Fruit fly (Drosophila melanogaster): Measurements from ENCODE around the gene ATPsynbetaL.

The ATPsynbetaL gene

dm6 chr3L:16056101-16056891 lies 41.3 kb upstream of the ATPsynbetaL start:
- TF ChIP-seq CG4496 (GFP tag; IDR thresholded peaks at IDR 0.05), result no peak
- no peak for TF ChIP-seq CG9948 (tag; optimal IDR thresholded peaks at IDR 0.05)
- no peak for TF ChIP-seq CG12605 (GFP tag; IDR thresholded peaks at IDR 0.05)
- TF ChIP-seq EcR (GFP tag; optimal IDR thresholded peaks at IDR 0.05), result peak; percentile 25
- no peak for TF ChIP-seq fd96Ca (GFP tag; IDR thresholded peaks at IDR 0.05)
- no peak for TF ChIP-seq CG32121 (GFP tag; IDR thresholded peaks at IDR 0.05)
- TF ChIP-seq rn (GFP tag; IDR thresholded peaks at IDR 0.05), result no peak
- TF ChIP-seq CG14655 (GFP tag; optimal IDR thresholded peaks at IDR 0.05), result peak; percentile 28
- TF ChIP-seq CG34367 (tag; optimal IDR thresholded peaks at IDR 0.05), result no peak
- TF ChIP-seq Snoo (tag; optimal IDR thresholded peaks at IDR 0.05), result no peak
- no peak for TF ChIP-seq CG13204 (GFP tag; optimal IDR thresholded peaks at IDR 0.05)
- TF ChIP-seq Ets98B (GFP tag; IDR thresholded peaks at IDR 0.05), result no peak
- no peak for TF ChIP-seq CG17806 (tag; optimal IDR thresholded peaks at IDR 0.05)
- no peak for TF ChIP-seq CG8159 (tag; optimal IDR thresholded peaks at IDR 0.05)
- TF ChIP-seq Pif1B (GFP tag; optimal IDR thresholded peaks at IDR 0.05), result no peak
- TF ChIP-seq CG15710 (tag; optimal IDR thresholded peaks at IDR 0.05), result no peak
- no peak for TF ChIP-seq CG10348 (GFP tag; IDR thresholded peaks at IDR 0.05)

- no peak; the same call in 1 of the 2 replicates for TF ChIP-seq Ets98B (GFP tag; IDR thresholded peaks at IDR 0.05)
- TF ChIP-seq Snoo (tag; optimal IDR thresholded peaks at IDR 0.05), result no peak
- TF ChIP-seq EcR (GFP tag; optimal IDR thresholded peaks at IDR 0.05), result peak; percentile 36
- peak; percentile 80 for TF ChIP-seq CG14655 (GFP tag; optimal IDR thresholded peaks at IDR 0.05)
- TF ChIP-seq CG34367 (tag; optimal IDR thresholded peaks at IDR 0.05), result no peak
- no peak for TF ChIP-seq gl (tag; optimal IDR thresholded peaks at IDR 0.05)
- no peak for TF ChIP-seq CG15710 (tag; optimal IDR thresholded peaks at IDR 0.05)
- no peak for TF ChIP-seq CG8159 (tag; optimal IDR thresholded peaks at IDR 0.05)
- no peak; the same call in 2 of the 3 replicates for TF ChIP-seq CG4496 (GFP tag; IDR thresholded peaks at IDR 0.05)
- no peak for TF ChIP-seq Pif1B (GFP tag; optimal IDR thresholded peaks at IDR 0.05)
- TF ChIP-seq rn (GFP tag; IDR thresholded peaks at IDR 0.05), result no peak
- TF ChIP-seq CG32121 (GFP tag; IDR thresholded peaks at IDR 0.05), result peak; percentile 31; the same call in 1 of the 2 replicates
- TF ChIP-seq CG10348 (GFP tag; IDR thresholded peaks at IDR 0.05), result no peak
- TF ChIP-seq Pif1A (GFP tag; optimal IDR thresholded peaks at IDR 0.05), result no peak
- TF ChIP-seq CG17806 (tag; optimal IDR thresholded peaks at IDR 0.05), result no peak
- no peak for TF ChIP-seq CG13204 (GFP tag; optimal IDR thresholded peaks at IDR 0.05)
- TF ChIP-seq CG8301 (tag; optimal IDR thresholded peaks at IDR 0.05), result peak; percentile 61
- no peak for TF ChIP-seq D1 (tag; optimal IDR thresholded peaks at IDR 0.05)
- no peak for TF ChIP-seq fd96Ca (GFP tag; IDR thresholded peaks at IDR 0.05)
- no peak for TF ChIP-seq CG12605 (GFP tag; IDR thresholded peaks at IDR 0.05)
Measured at dm6 chr3L:16060806-16061600, 36.6 kb upstream of the ATPsynbetaL start.

- TF ChIP-seq CG13204 (GFP tag; optimal IDR thresholded peaks at IDR 0.05) (no peak), CG12605 (GFP tag; IDR thresholded peaks at IDR 0.05) (no peak), CG8301 (tag; optimal IDR thresholded peaks at IDR 0.05) (no peak), gl (tag; optimal IDR thresholded peaks at IDR 0.05) (no peak), CG10348 (GFP tag; IDR thresholded peaks at IDR 0.05) (no peak), Ets98B (GFP tag; IDR thresholded peaks at IDR 0.05) (no peak), Pif1A (GFP tag; optimal IDR thresholded peaks at IDR 0.05) (no peak), fd96Ca (GFP tag; IDR thresholded peaks at IDR 0.05) (no peak), EcR (GFP tag; optimal IDR thresholded peaks at IDR 0.05) (no peak), D1 (tag; optimal IDR thresholded peaks at IDR 0.05) (no peak), CG17806 (tag; optimal IDR thresholded peaks at IDR 0.05) (no peak), CG9948 (tag; optimal IDR thresholded peaks at IDR 0.05) (no peak), rn (GFP tag; IDR thresholded peaks at IDR 0.05) (no peak), CG32121 (GFP tag; IDR thresholded peaks at IDR 0.05) (no peak), Snoo (tag; optimal IDR thresholded peaks at IDR 0.05) (no peak), CG14655 (GFP tag; optimal IDR thresholded peaks at IDR 0.05) (no peak)
Measured at dm6 chr3L:16082251-16082650, 15.4 kb upstream of the ATPsynbetaL start, which contains the start of gene CG33258. TSS of gene CG33258 (plus strand) at chr3L:16082551.

- TF ChIP-seq CG34367 (tag; optimal IDR thresholded peaks at IDR 0.05), result no peak
- TF ChIP-seq CG10348 (GFP tag; IDR thresholded peaks at IDR 0.05), result no peak
- TF ChIP-seq CG17806 (tag; optimal IDR thresholded peaks at IDR 0.05), result no peak
Measured at dm6 chr3L:16083693-16084092, 13.9 kb upstream of the ATPsynbetaL start, which contains the start of gene CG13075. TSS of gene CG13075 (plus strand) at chr3L:16083993.

- no peak for TF ChIP-seq CG34367 (tag; optimal IDR thresholded peaks at IDR 0.05)
- TF ChIP-seq EcR (GFP tag; optimal IDR thresholded peaks at IDR 0.05), result no peak
- no peak for TF ChIP-seq CG13204 (GFP tag; optimal IDR thresholded peaks at IDR 0.05)
- TF ChIP-seq CG14655 (GFP tag; optimal IDR thresholded peaks at IDR 0.05), result no peak
- no peak for TF ChIP-seq CG8159 (tag; optimal IDR thresholded peaks at IDR 0.05)
- TF ChIP-seq CG4496 (GFP tag; IDR thresholded peaks at IDR 0.05), result no peak; the same call in 2 of the 3 replicates
- TF ChIP-seq CG17806 (tag; optimal IDR thresholded peaks at IDR 0.05), result no peak
- TF ChIP-seq CG9948 (tag; optimal IDR thresholded peaks at IDR 0.05), result peak; percentile 46
- TF ChIP-seq Pif1A (GFP tag; optimal IDR thresholded peaks at IDR 0.05), result no peak
- no peak for TF ChIP-seq CG15710 (tag; optimal IDR thresholded peaks at IDR 0.05)
- TF ChIP-seq CG32121 (GFP tag; IDR thresholded peaks at IDR 0.05), result peak; percentile 54; the same call in 1 of the 2 replicates
- TF ChIP-seq Pif1B (GFP tag; optimal IDR thresholded peaks at IDR 0.05), result no peak
- no peak for TF ChIP-seq fd96Ca (GFP tag; IDR thresholded peaks at IDR 0.05)
- peak; percentile 47 for TF ChIP-seq Snoo (tag; optimal IDR thresholded peaks at IDR 0.05)
- no peak for TF ChIP-seq CG10348 (GFP tag; IDR thresholded peaks at IDR 0.05)
- no peak for TF ChIP-seq CG8301 (tag; optimal IDR thresholded peaks at IDR 0.05)
- 0 out of 2 replicates have a peak, but pooled peaks have one; percentile 36 for TF ChIP-seq CG12605 (GFP tag; IDR thresholded peaks at IDR 0.05)
- TF ChIP-seq gl (tag; optimal IDR thresholded peaks at IDR 0.05), result no peak
- no peak for TF ChIP-seq D1 (tag; optimal IDR thresholded peaks at IDR 0.05)
- TF ChIP-seq Ets98B (GFP tag; IDR thresholded peaks at IDR 0.05), result no peak; the same call in 1 of the 2 replicates
- TF ChIP-seq rn (GFP tag; IDR thresholded peaks at IDR 0.05), result no peak
Measured at dm6 chr3L:16087323-16087816, 10.3 kb upstream of the ATPsynbetaL start, which contains the start of gene Tasp1. TSS of gene Tasp1 (minus strand) at chr3L:16087525.
